Worm (Caenorhabditis elegans): ENCODE results near the gene enu-3.6.

Gene enu-3.6

ce11 chrIII:10746406-10746807 is 3.8 kb upstream of the enu-3.6 start (continued):
- TF ChIP-seq ztf-22 (GFP tag; optimal IDR thresholded peaks at IDR 0.05) (peak; percentile 25), F23B12.7 (tag; optimal IDR thresholded peaks at IDR 0.05; ENCODE audit: insufficient read depth) (peak; percentile 32), C17E4.6 (GFP tag; IDR thresholded peaks at IDR 0.05) (peak; percentile 74), mes-4 (tag; optimal IDR thresholded peaks at IDR 0.05) (peak; percentile 18), Y53F4B.3 (GFP tag; IDR thresholded peaks at IDR 0.05) (no peak), hmg-1.2 (GFP tag; IDR thresholded peaks at IDR 0.05) (peak; percentile 39; the same call in 1 of the 2 replicates), bed-1 (GFP tag; IDR thresholded peaks at IDR 0.05) (no peak), nhr-90 (tag; optimal IDR thresholded peaks at IDR 0.05) (peak; percentile 43), dpl-1 (GFP tag; optimal IDR thresholded peaks at IDR 0.05) (peak; percentile 6), ceh-79 (tag; optimal IDR thresholded peaks at IDR 0.05) (no peak), ekl-4 (GFP tag; IDR thresholded peaks at IDR 0.05) (peak; percentile 89), chd-7 (tag; optimal IDR thresholded peaks at IDR 0.05) (peak; percentile 61), Y67H2A.10 (GFP tag; conservative IDR thresholded peaks at IDR 0.05) (no peak), ccch-3 (GFP tag; optimal IDR thresholded peaks at IDR 0.05) (no peak), F37B4.10 (GFP tag; IDR thresholded peaks at IDR 0.05) (0 out of 2 replicates have a peak, but pooled peaks have one; percentile 11), F57C9.4 (tag; optimal IDR thresholded peaks at IDR 0.05) (peak; percentile 40), snpc-1.1 (tag; optimal IDR thresholded peaks at IDR 0.05; ENCODE audit: insufficient read depth) (peak; percentile 62), pha-4 (tag; optimal IDR thresholded peaks at IDR 0.05) (no peak), him-1 (tag; optimal IDR thresholded peaks at IDR 0.05) (peak; percentile 69), pbrm-1 (GFP tag; IDR thresholded peaks at IDR 0.05) (peak; percentile 75; the same call in 1 of the 2 replicates), F22D6.2 (tag; optimal IDR thresholded peaks at IDR 0.05) (no peak), die-1 (tag; optimal IDR thresholded peaks at IDR 0.05) (peak; percentile 80), zfh-2 (GFP tag; conservative IDR thresholded peaks at IDR 0.05) (no peak), madf-10 (tag; optimal IDR thresholded peaks at IDR 0.05) (no peak), D2030.7 (GFP tag; IDR thresholded peaks at IDR 0.05) (peak; percentile 77), ceh-91 (GFP tag; IDR thresholded peaks at IDR 0.05) (no peak), egl-18 (GFP tag; IDR thresholded peaks at IDR 0.05) (no peak), nfyb-1 (GFP tag; IDR thresholded peaks at IDR 0.05) (peak; percentile 80), aptf-3 (GFP tag; IDR thresholded peaks at IDR 0.05) (no peak), hlh-26 (GFP tag; conservative IDR thresholded peaks at IDR 0.05) (no peak), mxl-1 (tag; optimal IDR thresholded peaks at IDR 0.05) (peak; percentile 33), dox-1 (GFP tag; IDR thresholded peaks at IDR 0.05) (peak; percentile 38; the same call in 1 of the 2 replicates), F55B11.4 (tag; optimal IDR thresholded peaks at IDR 0.05; ENCODE audit: borderline replicate concordance, insufficient read depth) (no peak), atf-7 (tag; optimal IDR thresholded peaks at IDR 0.05) (peak; percentile 27), nhr-27 (tag; optimal IDR thresholded peaks at IDR 0.05) (no peak), sdz-38 (tag; optimal IDR thresholded peaks at IDR 0.05) (no peak), sptf-2 (GFP tag; optimal IDR thresholded peaks at IDR 0.05) (no peak), ztf-18 (tag; optimal IDR thresholded peaks at IDR 0.05) (peak; percentile 70), B0019.2 (GFP tag; conservative IDR thresholded peaks at IDR 0.05) (peak; percentile 51; the same call in 1 of the 2 replicates), F33H1.4 (GFP tag; IDR thresholded peaks at IDR 0.05) (peak; percentile 51), ztf-26 (tag; optimal IDR thresholded peaks at IDR 0.05) (no peak), repo-1 (tag; optimal IDR thresholded peaks at IDR 0.05) (peak; percentile 1), lsy-27 (tag; optimal IDR thresholded peaks at IDR 0.05; ENCODE audit: borderline replicate concordance, insufficient read depth) (no peak), hsf-1 (GFP tag; IDR thresholded peaks at IDR 0.05) (peak; percentile 81), F52B5.7 (tag; optimal IDR thresholded peaks at IDR 0.05) (peak; percentile 73), ceh-40 (GFP tag; IDR thresholded peaks at IDR 0.05) (peak; percentile 70; the same call in 1 of the 2 replicates), nhr-179 (tag; optimal IDR thresholded peaks at IDR 0.05) (no peak), hlh-12 (tag; optimal IDR thresholded peaks at IDR 0.05) (peak; percentile 50), nfya-1 (tag; optimal IDR thresholded peaks at IDR 0.05; ENCODE audit: borderline replicate concordance, insufficient read depth) (no peak)
